Fruit fly (Drosophila melanogaster) whole organism, prepupa: ENCODE data around the gene CG32554.

ENCODE experiments used
- Blimp-1 ChIP-seq: fragments of 200-800 bp; sonication (Bioruptor generic); optimal IDR thresholded peaks from 3 replicates; lab custom pipeline; 2017; ENCODE audit warnings: missing biosample characterization, missing genetic modification characterization, mild to moderate bottlenecking, moderate library complexity, missing genetic modification reagents
- CG10631 ChIP-seq: fragments of 200-800 bp; sonication (Bioruptor generic); optimal IDR thresholded peaks from 2 replicates; lab custom pipeline; 2016; ENCODE audit warnings: missing biosample characterization, missing genetic modification characterization
- CG10669 ChIP-seq: fragments of 200-800 bp; sonication (Bioruptor generic); optimal IDR thresholded peaks from 3 replicates; lab custom pipeline; 2018; ENCODE audit warnings: missing biosample characterization, mild to moderate bottlenecking, missing genetic modification characterization, moderate library complexity
- CG11294 ChIP-seq: fragments of 200-800 bp; sonication (Bioruptor generic); IDR thresholded peaks from 2 replicates; pipeline ENCODE4 v1.3.6; 2022; ENCODE audit warnings: missing biosample characterization, missing genetic modification characterization
- CG11762 ChIP-seq: fragments of 200-800 bp; sonication (Bioruptor generic); optimal IDR thresholded peaks from 3 replicates; lab custom pipeline; 2016; ENCODE audit warnings: missing biosample characterization, missing genetic modification characterization; ENCODE audit not compliant: insufficient read depth
- CG11902 ChIP-seq: fragments of 200-800 bp; sonication (Bioruptor generic); optimal IDR thresholded peaks from 3 replicates; lab custom pipeline; 2016; ENCODE audit warnings: missing biosample characterization, missing genetic modification characterization
- CG15336 ChIP-seq: fragments of 200-800 bp; sonication (Bioruptor generic); IDR thresholded peaks from 2 replicates; pipeline ENCODE4 v1.3.6; 2022; ENCODE audit warnings: missing biosample characterization, missing genetic modification characterization
- CG1621 ChIP-seq: fragments of 200-800 bp; sonication (Bioruptor generic); optimal IDR thresholded peaks from 3 replicates; lab custom pipeline; 2018; ENCODE audit warnings: missing biosample characterization, mild to moderate bottlenecking, missing genetic modification characterization
- CG16779 ChIP-seq: fragments of 200-800 bp; sonication (Bioruptor generic); optimal IDR thresholded peaks from 3 replicates; lab custom pipeline; 2017; ENCODE audit warnings: missing biosample characterization, mild to moderate bottlenecking, missing genetic modification characterization
- CG3032 ChIP-seq: fragments of 200-800 bp; optimal IDR thresholded peaks from 2 replicates; lab custom pipeline; 2019; ENCODE audit warnings: missing biosample characterization, mild to moderate bottlenecking, missing genetic modification characterization, moderate library complexity
- CG31627 ChIP-seq: fragments of 200-800 bp; sonication (Bioruptor generic); optimal IDR thresholded peaks from 3 replicates; lab custom pipeline; 2016; ENCODE audit warnings: missing biosample characterization, missing genetic modification characterization
- CG32006 ChIP-seq: fragments of 200-800 bp; sonication (Bioruptor generic); optimal IDR thresholded peaks from 3 replicates; lab custom pipeline; 2017; ENCODE audit warnings: missing biosample characterization, mild to moderate bottlenecking, missing genetic modification characterization
- CG34406 ChIP-seq: fragments of 200-800 bp; sonication (Bioruptor generic); optimal IDR thresholded peaks from 3 replicates; lab custom pipeline; 2016; ENCODE audit warnings: missing biosample characterization, missing genetic modification characterization
- CG3919 ChIP-seq: fragments of 200-800 bp; sonication (Bioruptor generic); optimal IDR thresholded peaks from 3 replicates; lab custom pipeline; 2016; ENCODE audit warnings: missing biosample characterization, missing genetic modification characterization
- CG4318 ChIP-seq: fragments of 200-800 bp; sonication (Bioruptor generic); optimal IDR thresholded peaks from 3 replicates; lab custom pipeline; 2017; ENCODE audit warnings: missing biosample characterization, mild to moderate bottlenecking, missing genetic modification characterization
- CG6163 ChIP-seq: fragments of 200-800 bp; sonication (Bioruptor generic); IDR thresholded peaks from 3 replicates; pipeline ENCODE4 v1.3.6; 2022; ENCODE audit warnings: missing biosample characterization, missing genetic modification characterization
- CG6276 ChIP-seq: fragments of 200-800 bp; sonication (Bioruptor generic); optimal IDR thresholded peaks from 2 replicates; lab custom pipeline; 2017; ENCODE audit warnings: missing biosample characterization, mild to moderate bottlenecking, missing genetic modification characterization
- CG6792 ChIP-seq: fragments of 200-800 bp; sonication (Bioruptor generic); optimal IDR thresholded peaks from 3 replicates; lab custom pipeline; 2016; ENCODE audit warnings: missing biosample characterization, missing genetic modification characterization
- CG6808 ChIP-seq: fragments of 200-800 bp; sonication (Bioruptor generic); optimal IDR thresholded peaks from 3 replicates; lab custom pipeline; 2017; ENCODE audit warnings: missing biosample characterization, missing genetic modification characterization, mild to moderate bottlenecking, moderate library complexity, missing genetic modification reagents
- CG7368 ChIP-seq: fragments of 200-800 bp; sonication (Bioruptor generic); optimal IDR thresholded peaks from 3 replicates; lab custom pipeline; 2016; ENCODE audit warnings: missing biosample characterization, missing genetic modification characterization
- CG8119 ChIP-seq: fragments of 200-800 bp; sonication (Bioruptor generic); IDR thresholded peaks from 3 replicates; pipeline ENCODE4 v1.3.6; 2022; ENCODE audit warnings: missing biosample characterization, missing genetic modification characterization
- CG8319 ChIP-seq: fragments of 200-800 bp; sonication (Bioruptor generic); optimal IDR thresholded peaks from 3 replicates; lab custom pipeline; 2016; ENCODE audit warnings: missing biosample characterization, missing genetic modification characterization
- CG8632 ChIP-seq: fragments of 200-800 bp; sonication (Bioruptor generic); optimal IDR thresholded peaks from 3 replicates; lab custom pipeline; 2016; ENCODE audit warnings: missing biosample characterization, missing genetic modification characterization
- CG9139 ChIP-seq: fragments of 200-800 bp; sonication (Bioruptor generic); optimal IDR thresholded peaks from 3 replicates; lab custom pipeline; 2017; ENCODE audit warnings: missing biosample characterization, mild to moderate bottlenecking, missing genetic modification characterization
- Eip75B ChIP-seq: fragments of 200-800 bp; sonication (Bioruptor generic); optimal IDR thresholded peaks from 3 replicates; lab custom pipeline; 2016; ENCODE audit warnings: missing biosample characterization, missing genetic modification characterization
- Eip78C ChIP-seq: fragments of 200-800 bp; sonication (Bioruptor generic); peaks from one replicate; lab custom pipeline; 2016; ENCODE audit warnings: missing biosample characterization, missing genetic modification characterization
- Eip93F ChIP-seq: fragments of 200-800 bp; sonication (Bioruptor generic); optimal IDR thresholded peaks from 2 replicates; lab custom pipeline; 2016; ENCODE audit warnings: missing biosample characterization, mild to moderate bottlenecking, missing genetic modification characterization
- Ets21C ChIP-seq: fragments of 200-800 bp; sonication (Bioruptor generic); optimal IDR thresholded peaks from 3 replicates; lab custom pipeline; 2016; ENCODE audit warnings: missing biosample characterization, missing genetic modification characterization
- Ets96B ChIP-seq: fragments of 200-800 bp; optimal IDR thresholded peaks from 2 replicates; lab custom pipeline; 2019; ENCODE audit warnings: missing biosample characterization, mild to moderate bottlenecking, missing genetic modification characterization, moderate library complexity
- Hr38 ChIP-seq: sonication (Bioruptor generic); optimal IDR thresholded peaks from 2 replicates; lab custom pipeline; 2016; ENCODE audit warnings: missing biosample characterization, missing genetic modification characterization
- Hr39 ChIP-seq: fragments of 200-800 bp; sonication (Bioruptor generic); optimal IDR thresholded peaks from 2 replicates; lab custom pipeline; 2016; ENCODE audit warnings: missing biosample characterization, missing genetic modification characterization
- Hr4 ChIP-seq: fragments of 200-800 bp; sonication (Bioruptor generic); optimal IDR thresholded peaks from 3 replicates; lab custom pipeline; 2016; ENCODE audit warnings: missing biosample characterization, missing genetic modification characterization
- Met ChIP-seq: fragments of 200-800 bp; sonication (Bioruptor generic); optimal IDR thresholded peaks from 3 replicates; lab custom pipeline; 2016; ENCODE audit warnings: missing biosample characterization, missing genetic modification characterization
- OdsH ChIP-seq: fragments of 200-800 bp; sonication (Bioruptor generic); optimal IDR thresholded peaks from 3 replicates; lab custom pipeline; 2016; ENCODE audit warnings: missing biosample characterization, missing genetic modification characterization
- Sox14 ChIP-seq: fragments of 200-800 bp; sonication (Bioruptor generic); optimal IDR thresholded peaks from 3 replicates; lab custom pipeline; 2016; ENCODE audit warnings: missing biosample characterization, missing genetic modification characterization
- Sox15 ChIP-seq: fragments of 200-800 bp; sonication (Bioruptor generic); optimal IDR thresholded peaks from 3 replicates; lab custom pipeline; 2016; ENCODE audit warnings: missing biosample characterization, missing genetic modification characterization
- achi ChIP-seq: fragments of 200-800 bp; sonication (Bioruptor generic); optimal IDR thresholded peaks from 3 replicates; lab custom pipeline; 2016; ENCODE audit warnings: missing biosample characterization, missing genetic modification characterization
- acj6 ChIP-seq: fragments of 200-800 bp; sonication (Bioruptor generic); optimal IDR thresholded peaks from 3 replicates; lab custom pipeline; 2016; ENCODE audit warnings: missing biosample characterization, missing genetic modification characterization
- cyc ChIP-seq: fragments of 200-800 bp; sonication (Bioruptor generic); optimal IDR thresholded peaks from 3 replicates; lab custom pipeline; 2016; ENCODE audit warnings: missing biosample characterization, missing genetic modification characterization
- dac ChIP-seq: fragments of 200-800 bp; sonication (Bioruptor generic); optimal IDR thresholded peaks from 2 replicates; lab custom pipeline; 2017; ENCODE audit warnings: missing biosample characterization, mild to moderate bottlenecking, missing genetic modification characterization
- dsx ChIP-seq: fragments of 200-800 bp; optimal IDR thresholded peaks from 3 replicates; lab custom pipeline; 2019; ENCODE audit warnings: missing biosample characterization, mild to moderate bottlenecking, missing genetic modification characterization, moderate library complexity; ENCODE audit not compliant: poor library complexity, severe bottlenecking
- eg ChIP-seq: fragments of 200-800 bp; sonication (Bioruptor generic); IDR thresholded peaks from 3 replicates; pipeline ENCODE4 v1.3.6; 2022; ENCODE audit warnings: missing biosample characterization, missing genetic modification characterization
- fd59A ChIP-seq: fragments of 200-800 bp; sonication (Bioruptor generic); optimal IDR thresholded peaks from 2 replicates; lab custom pipeline; 2017; ENCODE audit warnings: missing biosample characterization, mild to moderate bottlenecking, missing genetic modification characterization, missing genetic modification reagents
- fd85E ChIP-seq: fragments of 200-800 bp; sonication (Bioruptor generic); optimal IDR thresholded peaks from 3 replicates; lab custom pipeline; 2016; ENCODE audit warnings: missing biosample characterization, missing genetic modification characterization
- fkh ChIP-seq: fragments of 200-800 bp; sonication (Bioruptor generic); optimal IDR thresholded peaks from 3 replicates; lab custom pipeline; 2017; ENCODE audit warnings: missing biosample characterization, mild to moderate bottlenecking, missing genetic modification characterization, moderate library complexity
- lz ChIP-seq: fragments of 200-800 bp; sonication (Bioruptor generic); optimal IDR thresholded peaks from 3 replicates; lab custom pipeline; 2016; ENCODE audit warnings: missing biosample characterization, missing genetic modification characterization
- net ChIP-seq: fragments of 200-800 bp; sonication (Bioruptor generic); optimal IDR thresholded peaks from 3 replicates; lab custom pipeline; 2016; ENCODE audit warnings: missing biosample characterization, missing genetic modification characterization
- salr ChIP-seq, 2 experiments: fragments of 200-800 bp; sonication (Bioruptor generic); optimal IDR thresholded peaks; 3 replicates each; lab custom pipeline; 2016 to 2018; ENCODE audit warnings: missing biosample characterization in 2 of 2, missing genetic modification characterization in 2 of 2, mild to moderate bottlenecking in 1 of 2
- spab ChIP-seq: fragments of 200-800 bp; sonication (Bioruptor generic); optimal IDR thresholded peaks from 2 replicates; lab custom pipeline; 2017; ENCODE audit warnings: missing biosample characterization, mild to moderate bottlenecking, missing genetic modification characterization, missing genetic modification reagents
- svp ChIP-seq: fragments of 200-800 bp; sonication (Bioruptor generic); peaks from one replicate; lab custom pipeline; 2016; ENCODE audit warnings: missing biosample characterization, missing genetic modification characterization
- topi ChIP-seq: fragments of 200-800 bp; sonication (Bioruptor generic); optimal IDR thresholded peaks from 3 replicates; lab custom pipeline; 2016; ENCODE audit warnings: missing biosample characterization, missing genetic modification characterization

CG32554 gene

dm6 chrX:17886449-17887207 lies 34.1 kb upstream of the CG32554 start:
- TF ChIP-seq CG11762 (GFP tag; lab: Kevin White, UChicago) (no peak), topi (peak; percentile 2), CG3032 (tag; lab: Kevin White, UChicago) (peak; percentile 68), Eip75B (peak; percentile 41), CG8119 (GFP tag; lab: Robert Waterston, UW) (peak; percentile 87), net (peak; percentile 69), CG6808 (peak; percentile 89), salr (GFP tag; optimal IDR thresholded peaks at IDR 0.05; lab: Kevin White, UChicago) (peak in 1 of 2 experiments; percentile 85), CG9139 (GFP tag; lab: Kevin White, UChicago) (peak; percentile 77), Sox15 (no peak), CG11902 (no peak), CG3919 (peak; percentile 15), dac (GFP tag; lab: Kevin White, UChicago) (peak; percentile 56), dsx (GFP tag; lab: Kevin White, UChicago) (peak; percentile 64), CG8632 (GFP tag; lab: Kevin White, UChicago) (peak; percentile 43), fd59A (GFP tag; lab: Kevin White, UChicago) (peak; percentile 44), cyc (no peak), CG10631 (GFP tag; lab: Kevin White, UChicago) (peak; percentile 16), fkh (GFP tag; lab: Kevin White, UChicago) (no peak), CG11294 (no peak), CG8319 (GFP tag; lab: Kevin White, UChicago) (no peak), fd85E (GFP tag; lab: Kevin White, UChicago) (no peak), Hr4 (GFP tag; lab: Kevin White, UChicago) (peak; percentile 2), CG16779 (tag; lab: Kevin White, UChicago) (peak; percentile 75), CG6276 (peak; percentile 88), CG31627 (GFP tag; lab: Kevin White, UChicago) (no peak), Ets21C (no peak), Ets96B (tag; lab: Kevin White, UChicago) (peak; percentile 72), lz (GFP tag; lab: Kevin White, UChicago) (no peak), spab (GFP tag; lab: Kevin White, UChicago) (peak; percentile 75), CG10669 (peak; percentile 48), CG1621 (peak; percentile 61), Met (GFP tag; lab: Kevin White, UChicago) (peak; percentile 36), Hr39 (no peak), CG34406 (GFP tag; lab: Kevin White, UChicago) (peak; percentile 18), CG32006 (GFP tag; lab: Kevin White, UChicago) (peak; percentile 70), OdsH (GFP tag; lab: Kevin White, UChicago) (no peak), svp (no peak), eg (GFP tag; lab: Robert Waterston, UW) (peak; percentile 53), achi (GFP tag; lab: Kevin White, UChicago) (peak; percentile 8), Eip78C (peak; percentile 80), CG4318 (GFP tag; lab: Kevin White, UChicago) (no peak), CG6163 (peak; percentile 66), CG7368 (GFP tag; lab: Kevin White, UChicago) (peak; percentile 12), Hr38 (GFP tag; lab: Kevin White, UChicago) (no peak), Eip93F (GFP tag; lab: Kevin White, UChicago) (peak; percentile 16), CG6792 (GFP tag; lab: Kevin White, UChicago) (no peak), Sox14 (GFP tag; lab: Kevin White, UChicago) (peak; percentile 30), acj6 (GFP tag; lab: Kevin White, UChicago) (no peak), CG15336 (GFP tag; lab: Robert Waterston, UW) (peak; percentile 65), Blimp-1 (GFP tag; lab: Kevin White, UChicago) (no peak)
